Fruit fly (Drosophila melanogaster): ENCODE results near the gene CG15739.

CG15739 gene

DNA sequence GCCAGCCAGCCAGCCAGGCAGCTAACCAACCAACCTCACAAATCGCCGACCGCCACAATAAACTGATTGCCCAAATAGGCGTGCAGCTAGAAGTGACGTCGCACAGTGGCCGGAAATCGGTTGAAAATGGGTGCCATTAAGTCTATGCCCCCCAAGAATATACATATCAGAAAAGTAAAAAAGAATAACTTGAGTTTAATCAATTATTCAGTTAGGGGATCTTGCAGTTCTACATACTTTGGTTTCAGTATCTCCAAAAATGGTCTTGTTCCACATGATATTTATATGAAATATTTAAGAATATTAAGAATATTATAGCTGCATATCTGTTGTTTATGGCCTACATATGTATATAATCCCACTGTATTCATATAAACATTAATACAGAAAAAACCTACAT, 12.2 kb downstream of the CG15739 start (continued):
- no peak for TF ChIP-seq mam (GFP tag; optimal IDR thresholded peaks at IDR 0.05)
- no peak for TF ChIP-seq CG5245 (GFP tag; optimal IDR thresholded peaks at IDR 0.05)
- TF ChIP-seq CG13894 (tag; optimal IDR thresholded peaks at IDR 0.05), result peak; percentile 7
- peak; percentile 27 for TF ChIP-seq D19B (GFP tag; optimal IDR thresholded peaks at IDR 0.05)
- TF ChIP-seq CrebB (tag; optimal IDR thresholded peaks at IDR 0.05), result no peak
- no peak for TF ChIP-seq CG6272 (GFP tag; IDR thresholded peaks at IDR 0.05)
- TF ChIP-seq Hmr (GFP tag; optimal IDR thresholded peaks at IDR 0.05), result peak; percentile 49
- TF ChIP-seq onecut (GFP tag; IDR thresholded peaks at IDR 0.05), result no peak
- peak; percentile 53 for TF ChIP-seq CG7556 (GFP tag; optimal IDR thresholded peaks at IDR 0.05)
- no peak for TF ChIP-seq emc (GFP tag; optimal IDR thresholded peaks at IDR 0.05)
- peak; percentile 40 for TF ChIP-seq CG2120 (GFP tag; optimal IDR thresholded peaks at IDR 0.05)
- TF ChIP-seq CG6813 (GFP tag; optimal IDR thresholded peaks at IDR 0.05), result peak; percentile 27
- peak; percentile 12 for TF ChIP-seq sqz (GFP tag; optimal IDR thresholded peaks at IDR 0.05)
- no peak for TF ChIP-seq CG12155 (GFP tag; optimal IDR thresholded peaks at IDR 0.05)
- TF ChIP-seq amos (GFP tag; IDR thresholded peaks at IDR 0.05; ENCODE audit: partially characterized antibody), result peak; percentile 26; the same call in 1 of the 2 replicates
- TF ChIP-seq exex (tag; optimal IDR thresholded peaks at IDR 0.05), result peak; percentile 26
- TF ChIP-seq Dll (GFP tag; IDR thresholded peaks at IDR 0.05; ENCODE audit: partially characterized antibody), result no peak
- TF ChIP-seq CoRest (tag; optimal IDR thresholded peaks at IDR 0.05), result peak; percentile 54
- TF ChIP-seq B-H2 (GFP tag; optimal IDR thresholded peaks at IDR 0.05), result peak; percentile 18
- TF ChIP-seq CG7987 (GFP tag; optimal IDR thresholded peaks at IDR 0.05), result no peak
- 0 out of 2 replicates have a peak, but pooled peaks have one; percentile 14 for TF ChIP-seq seq (GFP tag; IDR thresholded peaks at IDR 0.05)
- peak; percentile 54 for TF ChIP-seq CG9817 (tag; optimal IDR thresholded peaks at IDR 0.05)
- TF ChIP-seq peb (GFP tag; IDR thresholded peaks at IDR 0.05), result no peak
- TF ChIP-seq nmo (GFP tag; optimal IDR thresholded peaks at IDR 0.05), result no peak
- peak; percentile 34; the same call in 1 of the 3 replicates for TF ChIP-seq CG2199 (GFP tag; IDR thresholded peaks at IDR 0.05)
- TF ChIP-seq CG17359 (tag; optimal IDR thresholded peaks at IDR 0.05), result peak; percentile 37
- TF ChIP-seq Dp (GFP tag; optimal IDR thresholded peaks at IDR 0.05), result no peak
- no peak for TF ChIP-seq gcm (GFP tag; optimal IDR thresholded peaks at IDR 0.05)
- peak; percentile 48; the same call in 1 of the 2 replicates for TF ChIP-seq Xrp1 (GFP tag; IDR thresholded peaks at IDR 0.05)
- peak; percentile 18 for TF ChIP-seq fd96Cb (tag; optimal IDR thresholded peaks at IDR 0.05)
- TF ChIP-seq ara (GFP tag; IDR thresholded peaks at IDR 0.05), result no peak
- peak in 1 of 2 experiments; percentile 37 for TF ChIP-seq dpn (GFP tag; optimal IDR thresholded peaks at IDR 0.05)
- TF ChIP-seq chm (GFP tag; IDR thresholded peaks at IDR 0.05), result 0 out of 2 replicates have a peak, but pooled peaks have one; percentile 15
- peak; percentile 48 for TF ChIP-seq phol (tag; optimal IDR thresholded peaks at IDR 0.05)
- no peak for TF ChIP-seq jing (GFP tag; optimal IDR thresholded peaks at IDR 0.05)
- peak; percentile 3 for TF ChIP-seq Ssrp (tag; optimal IDR thresholded peaks at IDR 0.05)
- no peak for TF ChIP-seq CG10274 (GFP tag; optimal IDR thresholded peaks at IDR 0.05)
- no peak for TF ChIP-seq CG11696 (GFP tag; IDR thresholded peaks at IDR 0.05)
- peak; percentile 37 for TF ChIP-seq dmrt99B (tag; optimal IDR thresholded peaks at IDR 0.05)
- 0 out of 3 replicates have a peak, but pooled peaks have one; percentile 14 for TF ChIP-seq CG17361 (GFP tag; IDR thresholded peaks at IDR 0.05)
- no peak for TF ChIP-seq CG11247 (GFP tag; IDR thresholded peaks at IDR 0.05)
- TF ChIP-seq CG1024 (GFP tag; IDR thresholded peaks at IDR 0.05), result no peak
- TF ChIP-seq wek (GFP tag; optimal IDR thresholded peaks at IDR 0.05), result no peak
- TF ChIP-seq CG7786 (GFP tag; optimal IDR thresholded peaks at IDR 0.05), result no peak
- no peak for TF ChIP-seq CG12299 (tag; optimal IDR thresholded peaks at IDR 0.05)

All from whole organism, embryonic.